Fruit fly (Drosophila melanogaster): Measurements from ENCODE around the gene cutlet.

The cutlet gene

DNA sequence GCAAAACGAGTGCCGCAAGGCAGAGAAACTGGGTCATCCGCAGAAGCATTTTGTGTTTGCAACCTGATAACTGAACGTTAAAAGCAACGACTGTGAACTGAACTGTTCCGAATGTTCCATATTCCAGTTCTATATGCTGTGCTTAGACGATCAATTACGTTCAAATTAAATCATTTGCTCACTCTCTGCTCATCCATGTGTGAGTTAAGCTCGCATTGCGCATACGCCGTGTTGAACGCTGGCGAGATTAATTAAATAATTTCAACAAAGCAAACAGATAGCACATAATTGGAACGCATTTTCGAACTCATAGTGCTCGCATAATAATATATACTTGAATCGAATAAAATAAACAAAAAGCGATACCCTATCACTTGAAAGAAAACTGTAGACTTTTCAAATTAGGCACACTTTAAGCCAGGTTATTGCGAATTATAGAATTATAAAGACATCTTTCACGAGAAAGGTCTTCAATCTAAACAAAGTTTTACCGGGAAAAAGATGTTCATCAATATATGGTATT is 12.5 kb downstream of the cutlet start, which contains the start of the genes CG10031 and CG42464:
Gene CG10031, minus strand, starts transcription at position 101 of the 523 bp plus-strand sequence.
Gene CG42464, plus strand, starts transcription at position 473 of the 523 bp plus-strand sequence.
- TF ChIP-seq ey (GFP tag; optimal IDR thresholded peaks at IDR 0.05) (no peak), dmrt93B (GFP tag; optimal IDR thresholded peaks at IDR 0.05) (no peak), brk (GFP tag; optimal IDR thresholded peaks at IDR 0.05) (no peak), Abd-B (GFP tag; optimal IDR thresholded peaks at IDR 0.05) (no peak), dsf (GFP tag; optimal IDR thresholded peaks at IDR 0.05; ENCODE audit: borderline replicate concordance) (no peak), h (GFP tag; optimal IDR thresholded peaks at IDR 0.05) (no peak), usp (GFP tag; optimal IDR thresholded peaks at IDR 0.05) (no peak), pan (optimal IDR thresholded peaks at IDR 0.05) (no peak)

dm6 chr2L:3697772-3698171 is 13.8 kb downstream of the cutlet start, which contains the start of gene CG3604:
TSS of gene CG3604 (minus strand) at chr2L:3697872.
- no peak for TF ChIP-seq ey (GFP tag; optimal IDR thresholded peaks at IDR 0.05)
- no peak for TF ChIP-seq br (GFP tag; optimal IDR thresholded peaks at IDR 0.05)
- no peak for TF ChIP-seq Hr78 (GFP tag; optimal IDR thresholded peaks at IDR 0.05)
- no peak for TF ChIP-seq foxo (GFP tag; optimal IDR thresholded peaks at IDR 0.05)
- no peak for TF ChIP-seq dsf (GFP tag; optimal IDR thresholded peaks at IDR 0.05; ENCODE audit: borderline replicate concordance)
- no peak for TF ChIP-seq usp (GFP tag; optimal IDR thresholded peaks at IDR 0.05)
- TF ChIP-seq dmrt93B (GFP tag; optimal IDR thresholded peaks at IDR 0.05): no peak
- no peak for TF ChIP-seq brk (GFP tag; optimal IDR thresholded peaks at IDR 0.05)
- no peak for TF ChIP-seq CG9705 (GFP tag; optimal IDR thresholded peaks at IDR 0.05)
- TF ChIP-seq lola (GFP tag; optimal IDR thresholded peaks at IDR 0.05): no peak
- no peak for TF ChIP-seq Mio (GFP tag; optimal IDR thresholded peaks at IDR 0.05)

DNA sequence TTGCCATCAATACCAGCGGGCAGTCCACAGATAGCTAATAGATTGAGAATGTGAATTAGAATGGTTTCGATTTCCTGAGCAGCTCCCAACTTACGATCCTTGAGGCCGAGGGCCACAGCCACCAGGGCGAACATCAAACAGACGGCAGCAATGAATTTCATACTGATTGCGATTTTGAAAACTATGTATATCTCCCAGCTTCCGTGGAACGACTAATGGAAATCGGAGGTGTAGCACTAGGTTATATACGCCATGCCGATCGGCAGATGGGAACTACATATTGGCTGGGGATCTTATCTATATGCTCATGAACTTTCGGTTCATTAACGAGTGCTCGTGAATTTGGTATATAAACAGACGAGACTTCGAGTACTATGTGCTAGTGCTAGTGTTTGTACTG is 15.1 kb downstream of the cutlet start, which contains the start of gene IM33:
Gene IM33, minus strand, starts transcription at position 221 of the 400 bp plus-strand sequence.
- TF ChIP-seq Hnf4 (GFP tag; optimal IDR thresholded peaks at IDR 0.05) (no peak), fru (GFP tag; optimal IDR thresholded peaks at IDR 0.05) (no peak), Mio (GFP tag; optimal IDR thresholded peaks at IDR 0.05) (no peak)

dm6 chr2L:3695361-3695818 is 16.2 kb downstream of the cutlet start, which contains the start of gene CG16713:
TSS of gene CG16713 (minus strand) at chr2L:3695411.
- TF ChIP-seq ey (GFP tag; optimal IDR thresholded peaks at IDR 0.05): no peak
- no peak for TF ChIP-seq Rel (GFP tag; optimal IDR thresholded peaks at IDR 0.05)
- peak; percentile 96 for TF ChIP-seq Rel (tag; optimal IDR thresholded peaks at IDR 0.05)

DNA sequence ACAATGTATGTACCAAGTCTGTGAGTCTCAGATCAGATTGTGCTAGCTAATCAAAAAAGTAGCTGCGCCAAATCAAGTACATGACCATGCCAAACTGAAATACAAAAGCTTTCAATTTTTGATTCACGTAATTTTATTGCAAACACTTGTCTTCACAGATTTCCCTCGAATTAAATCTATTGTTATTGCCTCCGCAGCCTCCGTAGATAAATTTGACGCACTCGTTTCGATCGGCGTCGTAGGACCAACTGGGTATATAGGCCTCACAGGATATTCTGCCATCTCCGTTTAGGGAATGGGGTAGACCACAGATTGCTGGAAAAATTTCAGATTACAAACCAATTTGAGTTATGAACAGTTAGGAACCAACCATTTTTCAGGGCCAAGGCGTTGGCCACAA is 16.6 kb downstream of the cutlet start, which contains the start of gene CG43165:
Gene CG43165, minus strand, starts transcription at position 101 of the 400 bp plus-strand sequence.
- TF ChIP-seq Dfd (GFP tag; optimal IDR thresholded peaks at IDR 0.05) (no peak), fru (GFP tag; optimal IDR thresholded peaks at IDR 0.05) (no peak), CrebA (GFP tag; optimal IDR thresholded peaks at IDR 0.05; ENCODE audit: borderline replicate concordance) (no peak), Jra (GFP tag; optimal IDR thresholded peaks at IDR 0.05) (no peak), Sp1 (GFP tag; optimal IDR thresholded peaks at IDR 0.05) (no peak)

DNA sequence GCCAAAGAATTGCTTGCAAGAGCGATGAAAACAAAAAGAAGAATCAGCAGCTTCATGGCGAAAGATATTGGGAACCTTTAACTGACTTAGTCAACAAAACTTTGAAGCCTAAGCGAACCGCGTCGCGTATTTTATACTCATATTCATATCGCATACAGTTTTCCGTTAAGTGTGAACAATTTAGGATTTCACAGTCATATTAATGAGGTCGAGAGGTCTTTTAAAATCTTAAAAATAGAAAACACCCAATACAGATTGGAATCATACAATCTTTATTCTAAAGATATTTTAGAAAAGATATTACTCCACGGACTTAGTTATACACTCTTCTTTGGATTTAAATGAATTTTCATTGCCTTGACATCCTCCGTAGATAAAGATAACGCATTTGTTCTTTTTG is 17.7 kb downstream of the cutlet start, which contains the start of gene Acp24A4:
Gene Acp24A4, minus strand, starts transcription at position 101 of the 400 bp plus-strand sequence.
- TF ChIP-seq dsf (GFP tag; optimal IDR thresholded peaks at IDR 0.05; ENCODE audit: borderline replicate concordance): no peak
- TF ChIP-seq sage (GFP tag; optimal IDR thresholded peaks at IDR 0.05): no peak
- TF ChIP-seq Vsx2 (GFP tag; optimal IDR thresholded peaks at IDR 0.05; ENCODE audit: partially characterized antibody): no peak
- TF ChIP-seq OdsH (GFP tag; optimal IDR thresholded peaks at IDR 0.05): no peak
- no peak for TF ChIP-seq Mio (GFP tag; optimal IDR thresholded peaks at IDR 0.05)
- no peak for TF ChIP-seq jim (GFP tag; optimal IDR thresholded peaks at IDR 0.05)
- TF ChIP-seq CrebA (GFP tag; optimal IDR thresholded peaks at IDR 0.05; ENCODE audit: borderline replicate concordance): no peak
- TF ChIP-seq Hr83 (GFP tag; optimal IDR thresholded peaks at IDR 0.05; ENCODE audit: poor library complexity, severe bottlenecking): no peak
- no peak for TF ChIP-seq h (GFP tag; optimal IDR thresholded peaks at IDR 0.05)
- no peak for TF ChIP-seq Rel (GFP tag; optimal IDR thresholded peaks at IDR 0.05)
- no peak for TF ChIP-seq Rel (tag; optimal IDR thresholded peaks at IDR 0.05)
- TF ChIP-seq Sp1 (GFP tag; optimal IDR thresholded peaks at IDR 0.05): no peak
- TF ChIP-seq Dfd (GFP tag; optimal IDR thresholded peaks at IDR 0.05): no peak
- TF ChIP-seq woc (GFP tag; optimal IDR thresholded peaks at IDR 0.05): no peak
- no peak for TF ChIP-seq pan (optimal IDR thresholded peaks at IDR 0.05)
- no peak for TF ChIP-seq rgr (GFP tag; optimal IDR thresholded peaks at IDR 0.05)

Data from whole organism, wandering third instar larva.